Worm (Caenorhabditis elegans): Measurements from ENCODE around the gene rabx-5.

rabx-5 gene

ce11 chrIII:10612333-10612732 is 7.2 kb downstream of the rabx-5 start, which contains the start of gene Y39A1A.24:
Gene Y39A1A.24 (plus strand): TSS chrIII:10612633.
- TF ChIP-seq nhr-76 (tag; optimal IDR thresholded peaks at IDR 0.05) (no peak), ama-1 (optimal IDR thresholded peaks at IDR 0.05) (no peak)

ce11 chrIII:10615166-10615565 is 10.0 kb downstream of the rabx-5 start, which contains the start of gene mrpl-22:
Gene mrpl-22 (plus strand): TSS chrIII:10615466.
- no peak for TF ChIP-seq blmp-1 (tag; optimal IDR thresholded peaks at IDR 0.05)
- no peak for TF ChIP-seq isw-1 (GFP tag; IDR thresholded peaks at IDR 0.05)
- TF ChIP-seq nhr-84 (tag; optimal IDR thresholded peaks at IDR 0.05) = no peak
- TF ChIP-seq mab-9 (GFP tag; IDR thresholded peaks at IDR 0.05) = no peak
- TF ChIP-seq nhr-76 (tag; optimal IDR thresholded peaks at IDR 0.05) = no peak
- no peak for TF ChIP-seq dpl-1 (GFP tag; optimal IDR thresholded peaks at IDR 0.05)
- no peak for TF ChIP-seq efl-1 (optimal IDR thresholded peaks at IDR 0.05)
- TF ChIP-seq efl-1 (GFP tag; optimal IDR thresholded peaks at IDR 0.05 in 1 of 2) = no peak
- no peak for TF ChIP-seq dsc-1 (tag; optimal IDR thresholded peaks at IDR 0.05)
- no peak for TF ChIP-seq ceh-82 (tag; optimal IDR thresholded peaks at IDR 0.05)
- TF ChIP-seq mef-2 (tag; optimal IDR thresholded peaks at IDR 0.05) = no peak

DNA sequence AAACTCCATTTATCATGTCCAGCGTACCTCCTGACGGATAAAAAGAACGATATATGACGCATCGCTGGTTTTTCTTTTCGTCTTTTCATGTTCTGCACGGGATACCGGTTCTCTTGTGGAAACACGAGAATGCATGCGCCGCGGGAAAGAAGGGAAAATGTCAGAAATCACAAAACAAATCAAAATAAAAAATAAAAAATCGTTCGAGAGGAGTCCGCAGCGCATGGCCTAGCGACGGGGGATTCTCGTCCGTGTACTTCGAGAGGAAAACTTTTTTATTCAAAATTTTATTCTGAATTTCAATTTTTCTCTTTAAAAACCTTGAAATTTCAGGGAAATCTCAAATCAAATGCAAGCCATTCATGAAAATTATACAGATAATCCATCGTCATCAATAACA is 16.1 kb downstream of the rabx-5 start, which contains the start of the genes lron-10 and hpr-9:
Gene lron-10 (minus strand): TSS at position 162 of the 400 bp plus-strand sequence.
Gene hpr-9 (plus strand): TSS at position 344 of the 400 bp plus-strand sequence.
- TF ChIP-seq xbp-1 (tag; optimal IDR thresholded peaks at IDR 0.05) = peak; percentile 84
- TF ChIP-seq nhr-85 (tag) = peak; percentile 98
- peak; percentile 93 for TF ChIP-seq pax-3 (tag; optimal IDR thresholded peaks at IDR 0.05)
- TF ChIP-seq lin-14 (GFP tag; optimal IDR thresholded peaks at IDR 0.05) = peak; percentile 87
- TF ChIP-seq ceh-90 (tag; optimal IDR thresholded peaks at IDR 0.05) = peak; percentile 93
- TF ChIP-seq mdl-1 (tag; optimal IDR thresholded peaks at IDR 0.05) = peak in 1 of 2 experiments; percentile 77
- TF ChIP-seq elt-3 (tag; optimal IDR thresholded peaks at IDR 0.05) = peak in 2 of 6 experiments; percentile 73 to 85
- peak; percentile 99 for TF ChIP-seq rnt-1 (tag; optimal IDR thresholded peaks at IDR 0.05)
- peak; percentile 77 for TF ChIP-seq efl-3 (GFP tag; optimal IDR thresholded peaks at IDR 0.05)
- TF ChIP-seq ztf-11 (tag; optimal IDR thresholded peaks at IDR 0.05) = peak in 1 of 2 experiments; percentile 96
- peak; percentile 80 for TF ChIP-seq skn-1 (tag; optimal IDR thresholded peaks at IDR 0.05)
- TF ChIP-seq hlh-4 (tag; optimal IDR thresholded peaks at IDR 0.05) = peak; percentile 47
- no peak for TF ChIP-seq alr-1 (tag; optimal IDR thresholded peaks at IDR 0.05; ENCODE audit: borderline replicate concordance)
- peak; percentile 83 to 86 for TF ChIP-seq lsy-2 (tag; optimal IDR thresholded peaks at IDR 0.05)
- TF ChIP-seq zag-1 (tag; optimal IDR thresholded peaks at IDR 0.05) = no peak
- TF ChIP-seq sox-4 (tag; optimal IDR thresholded peaks at IDR 0.05) = peak; percentile 94
- TF ChIP-seq snu-23 (GFP tag; optimal IDR thresholded peaks at IDR 0.05) = peak; percentile 94
- TF ChIP-seq swsn-7 (tag; optimal IDR thresholded peaks at IDR 0.05) = peak; percentile 82
- TF ChIP-seq nhr-12 (tag; optimal IDR thresholded peaks at IDR 0.05) = no peak
- TF ChIP-seq ama-1 (optimal IDR thresholded peaks at IDR 0.05) = no peak
- TF ChIP-seq C16A3.4 (tag; optimal IDR thresholded peaks at IDR 0.05) = peak; percentile 70
- no peak for TF ChIP-seq pag-3 (tag; optimal IDR thresholded peaks at IDR 0.05; ENCODE audit: borderline replicate concordance, insufficient read depth)
- TF ChIP-seq ceh-88 (GFP tag; IDR thresholded peaks at IDR 0.05) = peak; percentile 61; the same call in 1 of the 2 replicates
- TF ChIP-seq hlh-17 (GFP tag; optimal IDR thresholded peaks at IDR 0.05; ENCODE audit: borderline replicate concordance) = no peak
- TF ChIP-seq ceh-82 (tag; optimal IDR thresholded peaks at IDR 0.05) = peak in 2 of 3 experiments; percentile 36 to 66
- TF ChIP-seq nhr-237 (tag; optimal IDR thresholded peaks at IDR 0.05) = peak; percentile 38
- TF ChIP-seq nhr-71 (tag; optimal IDR thresholded peaks at IDR 0.05) = peak; percentile 95
- peak; percentile 32 for TF ChIP-seq snpc-4 (tag; optimal IDR thresholded peaks at IDR 0.05)
- peak; percentile 50 for TF ChIP-seq zip-4 (GFP tag; optimal IDR thresholded peaks at IDR 0.05)
- no peak for TF ChIP-seq ceh-63 (GFP tag; optimal IDR thresholded peaks at IDR 0.05)
- TF ChIP-seq efl-1 (optimal IDR thresholded peaks at IDR 0.05) = peak; percentile 74 to 84
- peak; percentile 85 to 98 for TF ChIP-seq efl-1 (GFP tag; optimal IDR thresholded peaks at IDR 0.05 in 1 of 2)
- peak; percentile 42 for TF ChIP-seq ztf-4 (tag; optimal IDR thresholded peaks at IDR 0.05)
- TF ChIP-seq dpl-1 (GFP tag; optimal IDR thresholded peaks at IDR 0.05) = peak; percentile 76 to 85 (median 82)
- no peak for TF ChIP-seq sptf-1 (tag; optimal IDR thresholded peaks at IDR 0.05)
- no peak for TF ChIP-seq egl-27 (tag; optimal IDR thresholded peaks at IDR 0.05)
- TF ChIP-seq nhr-20 (tag; optimal IDR thresholded peaks at IDR 0.05) = peak; percentile 91
- peak; percentile 71 for TF ChIP-seq unc-98 (GFP tag; IDR thresholded peaks at IDR 0.05)
- TF ChIP-seq unc-30 (tag; optimal IDR thresholded peaks at IDR 0.05) = no peak
- TF ChIP-seq ceh-8 (GFP tag; optimal IDR thresholded peaks at IDR 0.05) = peak; percentile 74
- TF ChIP-seq irx-1 (tag; optimal IDR thresholded peaks at IDR 0.05) = peak; percentile 97
